Fruit fly (Drosophila melanogaster) whole organism, embryonic: ENCODE results near the gene CG31793.

Experiments
- Atf-2 ChIP-seq: fragments of 200-800 bp; sonication (Bioruptor generic); optimal IDR thresholded peaks from 2 replicates; lab custom pipeline; 2016; ENCODE audit warnings: missing biosample characterization, missing genetic modification characterization
- Atf3 ChIP-seq: fragments of 200-800 bp; sonication (Bioruptor generic); optimal IDR thresholded peaks from 3 replicates; lab custom pipeline; 2016; ENCODE audit warnings: missing biosample characterization, missing genetic modification characterization
- Atf6 ChIP-seq: fragments of 200-800 bp; sonication (Bioruptor generic); IDR thresholded peaks from 2 replicates; pipeline ENCODE4 v1.3.6; 2022; ENCODE audit warnings: missing biosample characterization, missing genetic modification characterization
- Bdp1 ChIP-seq: fragments of 200-800 bp; sonication (Bioruptor generic); optimal IDR thresholded peaks from 3 replicates; lab custom pipeline; 2016; ENCODE audit warnings: missing biosample characterization, missing genetic modification characterization
- CG11456 ChIP-seq: fragments of 200-800 bp; sonication (Bioruptor generic); IDR thresholded peaks from 3 replicates; pipeline ENCODE4 v1.3.6; 2022; ENCODE audit warnings: missing biosample characterization, missing genetic modification characterization
- CG12769 ChIP-seq: fragments of 200-800 bp; sonication (Bioruptor generic); optimal IDR thresholded peaks from 2 replicates; lab custom pipeline; 2019; ENCODE audit warnings: missing biosample characterization, mild to moderate bottlenecking, missing genetic modification characterization, moderate library complexity
- CG16779 ChIP-seq: fragments of 200-800 bp; sonication (Bioruptor generic); IDR thresholded peaks from 2 replicates; pipeline ENCODE4 v1.3.6; 2022; ENCODE audit warnings: missing biosample characterization, missing genetic modification characterization
- CG16813 ChIP-seq: fragments of 200-800 bp; sonication (Bioruptor generic); IDR thresholded peaks from 3 replicates; pipeline ENCODE4 v1.3.6; 2022; ENCODE audit warnings: missing biosample characterization, missing genetic modification characterization; ENCODE audit not compliant: partially characterized antibody
- CG17612 ChIP-seq: fragments of 200-800 bp; sonication (Bioruptor generic); IDR thresholded peaks from 2 replicates; pipeline ENCODE4 v1.3.6; 2022; ENCODE audit warnings: missing biosample characterization, missing genetic modification characterization
- CG17829 ChIP-seq: fragments of 200-800 bp; optimal IDR thresholded peaks from 2 replicates; lab custom pipeline; 2019; ENCODE audit warnings: missing biosample characterization, mild to moderate bottlenecking, missing genetic modification characterization, moderate library complexity
- CG18764 ChIP-seq: fragments of 200-800 bp; sonication (Bioruptor generic); optimal IDR thresholded peaks from 3 replicates; lab custom pipeline; 2016; ENCODE audit warnings: missing biosample characterization, missing genetic modification characterization
- CG2116 ChIP-seq: fragments of 200-800 bp; sonication (Bioruptor generic); optimal IDR thresholded peaks from 3 replicates; lab custom pipeline; 2018; ENCODE audit warnings: missing biosample characterization, mild to moderate bottlenecking, missing genetic modification characterization
- CG2199 ChIP-seq: fragments of 200-800 bp; sonication (Bioruptor generic); IDR thresholded peaks from 3 replicates; pipeline ENCODE4 v1.3.6; 2022; ENCODE audit warnings: missing biosample characterization, missing genetic modification characterization
- CG30020 ChIP-seq: fragments of 200-800 bp; optimal IDR thresholded peaks from 2 replicates; lab custom pipeline; 2019; ENCODE audit warnings: missing biosample characterization, mild to moderate bottlenecking, missing genetic modification characterization, moderate library complexity
- CG3065 ChIP-seq: fragments of 200-800 bp; sonication (Bioruptor generic); optimal IDR thresholded peaks from 2 replicates; lab custom pipeline; 2016; ENCODE audit warnings: missing biosample characterization, missing genetic modification characterization
- CG33557 ChIP-seq: fragments of 200-800 bp; sonication (Bioruptor generic); optimal IDR thresholded peaks from 2 replicates; lab custom pipeline; 2019; ENCODE audit warnings: missing biosample characterization, mild to moderate bottlenecking, missing genetic modification characterization, moderate library complexity
- CG34224 ChIP-seq: fragments of 200-800 bp; sonication (Bioruptor generic); IDR thresholded peaks from 3 replicates; pipeline ENCODE4 v1.3.6; 2022; ENCODE audit warnings: missing biosample characterization, missing genetic modification characterization; ENCODE audit not compliant: partially characterized antibody
- CG4707 ChIP-seq: fragments of 200-800 bp; sonication (Bioruptor generic); optimal IDR thresholded peaks from 2 replicates; lab custom pipeline; 2018; ENCODE audit warnings: missing biosample characterization, mild to moderate bottlenecking, missing genetic modification characterization, moderate library complexity
- CG5953 ChIP-seq: fragments of 200-800 bp; sonication (Bioruptor generic); IDR thresholded peaks from 2 replicates; pipeline ENCODE4 v1.3.6; 2022; ENCODE audit warnings: missing biosample characterization, missing genetic modification characterization
- CG6272 ChIP-seq: fragments of 200-800 bp; sonication (Bioruptor generic); IDR thresholded peaks from 2 replicates; pipeline ENCODE4 v1.3.6; 2022; ENCODE audit warnings: missing biosample characterization, missing genetic modification characterization
- CG6791 ChIP-seq: fragments of 200-800 bp; sonication (Bioruptor generic); IDR thresholded peaks from 3 replicates; pipeline ENCODE4 v1.3.6; 2022; ENCODE audit warnings: missing biosample characterization, missing genetic modification characterization; ENCODE audit not compliant: partially characterized antibody
- CG6854 ChIP-seq: fragments of 200-800 bp; sonication (Bioruptor generic); optimal IDR thresholded peaks from 3 replicates; lab custom pipeline; 2017; ENCODE audit warnings: missing biosample characterization, mild to moderate bottlenecking, missing genetic modification characterization
- CG7963 ChIP-seq: fragments of 200-800 bp; sonication (Bioruptor generic); IDR thresholded peaks from 3 replicates; pipeline ENCODE4 v1.3.6; 2022; ENCODE audit warnings: missing biosample characterization, missing genetic modification characterization; ENCODE audit not compliant: partially characterized antibody
- CG8281 ChIP-seq: fragments of 200-800 bp; sonication (Bioruptor generic); optimal IDR thresholded peaks from 2 replicates; lab custom pipeline; 2018; ENCODE audit warnings: missing biosample characterization, mild to moderate bottlenecking, missing genetic modification characterization, moderate library complexity
- CG9817 ChIP-seq: fragments of 200-800 bp; sonication (Bioruptor generic); optimal IDR thresholded peaks from 2 replicates; lab custom pipeline; 2018; ENCODE audit warnings: missing biosample characterization, mild to moderate bottlenecking, missing genetic modification characterization, moderate library complexity
- CrebB ChIP-seq: fragments of 200-800 bp; sonication (Bioruptor generic); optimal IDR thresholded peaks from 3 replicates; lab custom pipeline; 2018; ENCODE audit warnings: missing biosample characterization, mild to moderate bottlenecking, missing genetic modification characterization
- Doc3 ChIP-seq: fragments of 200-800 bp; sonication (Bioruptor generic); IDR thresholded peaks from 3 replicates; pipeline ENCODE4 v1.3.6; 2022; ENCODE audit warnings: missing biosample characterization, missing genetic modification characterization; ENCODE audit not compliant: partially characterized antibody
- Dp ChIP-seq: fragments of 200-800 bp; sonication (Bioruptor generic); optimal IDR thresholded peaks from 2 replicates; lab custom pipeline; 2018; ENCODE audit warnings: missing biosample characterization, mild to moderate bottlenecking, missing genetic modification characterization, moderate library complexity
- Fer2 ChIP-seq: fragments of 200-800 bp; sonication (Bioruptor generic); optimal IDR thresholded peaks from 2 replicates; lab custom pipeline; 2018; ENCODE audit warnings: missing biosample characterization, mild to moderate bottlenecking, missing genetic modification characterization, moderate library complexity
- HmgD ChIP-seq: fragments of 200-800 bp; sonication (Bioruptor generic); optimal IDR thresholded peaks from 3 replicates; lab custom pipeline; 2016; ENCODE audit warnings: missing biosample characterization, missing genetic modification characterization
- Hmr ChIP-seq: fragments of 200-800 bp; sonication (Bioruptor generic); optimal IDR thresholded peaks from 3 replicates; lab custom pipeline; 2017; ENCODE audit warnings: mild to moderate bottlenecking, missing biosample characterization, missing genetic modification reagents, missing genetic modification characterization
- Lhr ChIP-seq: fragments of 200-800 bp; sonication (Bioruptor generic); optimal IDR thresholded peaks from 3 replicates; lab custom pipeline; 2017; ENCODE audit warnings: mild to moderate bottlenecking, missing biosample characterization, missing genetic modification reagents, missing genetic modification characterization
- NC2β ChIP-seq: fragments of 200-800 bp; sonication (Bioruptor generic); optimal IDR thresholded peaks from 2 replicates; lab custom pipeline; 2016; ENCODE audit warnings: missing biosample characterization, missing genetic modification characterization
- PHDP ChIP-seq: fragments of 200-800 bp; sonication (Bioruptor generic); optimal IDR thresholded peaks from 3 replicates; lab custom pipeline; 2018; ENCODE audit warnings: missing biosample characterization, mild to moderate bottlenecking, missing genetic modification characterization, moderate library complexity
- Pdp1 ChIP-seq, 2 experiments: fragments of 200-800 bp; sonication (Bioruptor generic); optimal IDR thresholded peaks; 3 replicates each; lab custom pipeline; 2016; ENCODE audit warnings: missing biosample characterization in 2 of 2, missing genetic modification characterization in 2 of 2, mild to moderate bottlenecking in 1 of 2, moderate library complexity in 1 of 2
- Sox100B ChIP-seq: fragments of 200-800 bp; sonication (Bioruptor generic); optimal IDR thresholded peaks from 3 replicates; lab custom pipeline; 2018; ENCODE audit warnings: missing biosample characterization, mild to moderate bottlenecking, missing genetic modification characterization
- Sry-δ ChIP-seq: fragments of 200-800 bp; sonication (Bioruptor generic); optimal IDR thresholded peaks from 2 replicates; lab custom pipeline; 2016; ENCODE audit warnings: missing biosample characterization, missing genetic modification characterization
- Vsx1 ChIP-seq: fragments of 200-800 bp; sonication (Bioruptor generic); optimal IDR thresholded peaks from 2 replicates; lab custom pipeline; 2017; ENCODE audit warnings: missing biosample characterization, mild to moderate bottlenecking, missing genetic modification characterization, missing genetic modification reagents
- Xrp1 ChIP-seq: fragments of 200-800 bp; sonication (Bioruptor generic); IDR thresholded peaks from 2 replicates; pipeline ENCODE4 v1.3.6; 2022; ENCODE audit warnings: missing biosample characterization, missing genetic modification characterization
- bowl ChIP-seq: fragments of 200-800 bp; sonication (Bioruptor generic); IDR thresholded peaks from 2 replicates; pipeline ENCODE4 v1.3.6; 2022; ENCODE audit warnings: missing biosample characterization, missing genetic modification characterization
- chm ChIP-seq: fragments of 200-800 bp; sonication (Bioruptor generic); IDR thresholded peaks from 2 replicates; pipeline ENCODE4 v1.3.6; 2022; ENCODE audit warnings: missing biosample characterization, missing genetic modification characterization
- dan ChIP-seq: fragments of 200-800 bp; sonication (Bioruptor generic); IDR thresholded peaks from 2 replicates; pipeline ENCODE4 v1.3.6; 2022; ENCODE audit warnings: missing biosample characterization, missing genetic modification characterization
- dati ChIP-seq: fragments of 200-800 bp; sonication (Bioruptor generic); IDR thresholded peaks from 2 replicates; pipeline ENCODE4 v1.3.6; 2022; ENCODE audit warnings: missing biosample characterization, missing genetic modification characterization
- ftz-f1 ChIP-seq: fragments of 200-800 bp; sonication (Bioruptor generic); optimal IDR thresholded peaks from 2 replicates; lab custom pipeline; 2016; ENCODE audit warnings: missing biosample characterization, missing genetic modification characterization
- pfk ChIP-seq: fragments of 200-800 bp; sonication (Bioruptor generic); optimal IDR thresholded peaks from 2 replicates; lab custom pipeline; 2018; ENCODE audit warnings: missing biosample characterization, mild to moderate bottlenecking, missing genetic modification characterization, moderate library complexity
- sob ChIP-seq: fragments of 200-800 bp; sonication (Bioruptor generic); IDR thresholded peaks from 2 replicates; pipeline ENCODE4 v1.3.6; 2022; ENCODE audit warnings: missing biosample characterization, missing genetic modification characterization
- tll ChIP-seq, 2 experiments: fragments of 200-800 bp in 1 of 2; fragments of >200 bp in 1 of 2; sonication (Bioruptor generic) in 1 of 2; optimal IDR thresholded peaks; 2 replicates each; lab custom pipeline; 2017 to 2019; ENCODE audit warnings: missing biosample characterization in 2 of 2, missing genetic modification characterization in 2 of 2, mild to moderate bottlenecking in 1 of 2, moderate library complexity in 1 of 2
- vfl ChIP-seq: fragments of 200-800 bp; sonication (Bioruptor generic); optimal IDR thresholded peaks from 2 replicates; lab custom pipeline; 2016; ENCODE audit warnings: missing biosample characterization, missing genetic modification characterization

Gene CG31793

DNA sequence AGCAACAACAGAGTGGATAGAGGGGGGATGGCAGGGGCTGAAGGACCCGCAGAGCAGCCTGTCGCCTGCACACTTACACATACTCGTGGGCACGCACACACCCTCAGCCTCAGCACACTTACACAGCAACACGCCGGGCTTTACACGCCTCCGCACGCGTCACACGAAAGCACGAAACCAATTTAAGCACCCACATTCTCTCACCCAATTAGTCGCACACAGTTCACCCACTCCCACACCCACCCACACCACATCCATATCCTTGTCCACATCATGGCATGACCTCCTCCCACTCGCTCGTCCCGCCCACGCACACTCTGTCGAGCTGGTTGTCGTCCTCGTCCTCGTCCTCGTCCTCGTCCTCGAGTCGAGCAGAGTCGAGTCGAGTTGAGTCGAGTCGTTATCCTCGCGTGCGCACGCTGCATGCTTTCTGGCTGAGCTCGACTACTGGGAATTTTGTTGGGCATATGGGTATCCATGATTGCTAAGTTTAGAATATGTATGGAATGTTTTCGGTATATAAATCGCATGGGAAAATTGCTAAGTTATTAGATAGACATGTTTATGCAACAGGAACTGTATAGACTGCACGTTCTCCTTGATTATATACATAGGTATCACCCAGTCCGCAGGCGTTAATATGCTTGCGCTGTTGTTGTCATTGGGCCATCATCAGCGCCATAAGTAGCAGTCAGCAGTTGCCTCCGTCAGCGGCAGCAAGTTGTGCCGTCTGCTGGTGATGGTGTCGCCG, 8.9 kb downstream of the CG31793 start (continued):
- TF ChIP-seq CG6272 (GFP tag; lab: Robert Waterston, UW) = peak; percentile 78
- peak; percentile 64 for TF ChIP-seq vfl (GFP tag; lab: Kevin White, UChicago)
- TF ChIP-seq NC2β (GFP tag; lab: Kevin White, UChicago) = peak; percentile 56
- no peak for TF ChIP-seq dan (GFP tag; lab: Robert Waterston, UW)
- TF ChIP-seq CG5953 (GFP tag; lab: Robert Waterston, UW) = peak; percentile 82
- peak; percentile 37 for TF ChIP-seq CG18764 (GFP tag; lab: Kevin White, UChicago)
- peak; percentile 79 for TF ChIP-seq chm
- TF ChIP-seq Lhr (GFP tag; lab: Kevin White, UChicago) = peak; percentile 16
- TF ChIP-seq CG11456 (GFP tag; lab: Robert Waterston, UW) = peak; percentile 85
- peak; percentile 32 for TF ChIP-seq Sry-δ (GFP tag; lab: Kevin White, UChicago)
- no peak for TF ChIP-seq CG4707
- TF ChIP-seq CG30020 (tag; lab: Kevin White, UChicago) = no peak
- TF ChIP-seq CG6854 (GFP tag; lab: Kevin White, UChicago) = peak; percentile 18
- TF ChIP-seq bowl = peak; percentile 63; the same call in 1 of the 2 replicates
- TF ChIP-seq pfk = no peak
- peak; percentile 76 for TF ChIP-seq CG9817 (tag; lab: Kevin White, UChicago)
- peak; percentile 84 for TF ChIP-seq Xrp1 (GFP tag; lab: Robert Waterston, UW)
- peak; percentile 91 for TF ChIP-seq sob (GFP tag; lab: Robert Waterston, UW)
- TF ChIP-seq Fer2 (tag; lab: Kevin White, UChicago) = no peak
- no peak for TF ChIP-seq ftz-f1 (GFP tag; lab: Kevin White, UChicago)
- TF ChIP-seq CG33557 (GFP tag; lab: Kevin White, UChicago) = no peak
- peak; percentile 67 for TF ChIP-seq CG17829
- peak; percentile 21 for TF ChIP-seq Vsx1 (GFP tag; lab: Kevin White, UChicago)
- TF ChIP-seq Hmr (GFP tag; lab: Kevin White, UChicago) = peak; percentile 93
- no peak for TF ChIP-seq CG7963
- peak; percentile 43; the same call in 1 of the 2 replicates for TF ChIP-seq dati (GFP tag; lab: Robert Waterston, UW)
- TF ChIP-seq Sox100B = peak; percentile 66
- TF ChIP-seq CG16813 (GFP tag; lab: Robert Waterston, UW) = no peak
- TF ChIP-seq CG17612 (GFP tag; lab: Robert Waterston, UW) = 0 out of 2 replicates have a peak, but pooled peaks have one; percentile 23
- TF ChIP-seq HmgD = peak; percentile 59
- no peak for TF ChIP-seq CG6791 (GFP tag; lab: Robert Waterston, UW)
- peak; percentile 76 for TF ChIP-seq Atf-2 (GFP tag; lab: Kevin White, UChicago)
- peak; percentile 22 for TF ChIP-seq CG2116 (GFP tag; lab: Kevin White, UChicago)
- peak; percentile 92 for TF ChIP-seq Atf6
- no peak for TF ChIP-seq CG34224 (GFP tag; lab: Robert Waterston, UW)
- TF ChIP-seq CG2199 = 0 out of 3 replicates have a peak, but pooled peaks have one; percentile 52
- TF ChIP-seq Doc3 (GFP tag; lab: Robert Waterston, UW) = no peak
- TF ChIP-seq CG8281 (tag; lab: Kevin White, UChicago) = peak; percentile 44
- peak; percentile 77 for TF ChIP-seq Pdp1 (GFP tag; optimal IDR thresholded peaks at IDR 0.05; lab: Kevin White, UChicago)
- TF ChIP-seq CG12769 (tag; lab: Kevin White, UChicago) = peak; percentile 95
- no peak for TF ChIP-seq CG3065 (GFP tag; lab: Kevin White, UChicago)
- TF ChIP-seq Atf3 = peak; percentile 61
- TF ChIP-seq CG16779 (GFP tag; lab: Robert Waterston, UW) = peak; percentile 10; the same call in 1 of the 2 replicates
- TF ChIP-seq CrebB (tag; lab: Kevin White, UChicago) = peak; percentile 73
- no peak for TF ChIP-seq tll (GFP tag; optimal IDR thresholded peaks at IDR 0.05; lab: Kevin White, UChicago)
- peak; percentile 78 for TF ChIP-seq Bdp1 (GFP tag; lab: Kevin White, UChicago)
- peak; percentile 80 for TF ChIP-seq PHDP
- no peak for TF ChIP-seq Dp (GFP tag; lab: Kevin White, UChicago)
